Fruit fly (Drosophila melanogaster) whole organism, adult: ENCODE data around the gene AnxB10.

ENCODE experiments used
- CG11617 ChIP-seq: fragments of 200-800 bp; sonication (Bioruptor generic); optimal IDR thresholded peaks from 2 replicates; lab custom pipeline; 2017; ENCODE audit warnings: mild to moderate bottlenecking, missing biosample characterization, missing genetic modification reagents, missing genetic modification characterization
- CG5204 ChIP-seq: fragments of 200-800 bp; sonication (Bioruptor generic); optimal IDR thresholded peaks from 2 replicates; lab custom pipeline; 2016; ENCODE audit warnings: missing biosample characterization, missing genetic modification characterization
- cic ChIP-seq: fragments of 200-800 bp; sonication (Bioruptor generic); optimal IDR thresholded peaks from 2 replicates; lab custom pipeline; 2017; ENCODE audit warnings: missing biosample characterization, mild to moderate bottlenecking, missing genetic modification characterization, moderate library complexity
- toe ChIP-seq: fragments of 200-800 bp; sonication (Bioruptor generic); optimal IDR thresholded peaks from 2 replicates; lab custom pipeline; 2016; ENCODE audit warnings: missing biosample characterization, missing genetic modification characterization

DNA sequence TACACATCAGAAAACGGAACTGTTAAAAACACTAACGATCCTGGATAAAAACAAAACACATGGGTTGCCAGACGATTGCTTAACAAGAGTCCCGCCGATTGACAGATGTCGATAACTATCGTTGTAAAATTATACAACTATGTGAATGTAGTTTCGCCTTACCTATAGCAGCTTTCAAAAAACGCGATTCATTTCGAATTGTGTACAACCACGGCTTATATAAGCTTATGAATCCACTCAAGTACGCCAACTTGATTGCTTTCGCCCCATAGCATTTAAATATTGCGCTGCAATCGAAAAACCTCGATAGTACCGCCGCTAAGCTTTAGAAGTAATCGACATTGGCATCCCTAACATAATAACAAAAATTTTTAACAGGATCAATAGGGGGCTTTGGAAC lies 3.4 kb downstream of the AnxB10 start, which contains the start of the genes CG9581 and CG9578:
- no peak for TF ChIP-seq cic (GFP tag; lab: Kevin White, UChicago)
- peak; percentile 76 for TF ChIP-seq toe (GFP tag; lab: Kevin White, UChicago)
- TF ChIP-seq CG5204 (GFP tag; lab: Kevin White, UChicago): peak; percentile 24
- TF ChIP-seq CG11617: peak; percentile 35
